Worm (Caenorhabditis elegans) whole organism, young adult: ENCODE results near the gene C24H12.1.
"Not testable (repeated sequence)": the region's sequence is repeated elsewhere in the genome, so short reads cannot be mapped to it uniquely, and the experiment has no call there.

Experiments used
- K11D2.4 ChIP-seq: fragments of 200-800 bp; sonication (Bioruptor generic); IDR thresholded peaks from 2 replicates; pipeline ENCODE4 v1.3.6; 2022; ENCODE audit warnings: missing genetic modification reagents, missing genetic modification characterization, missing compliant biosample characterization
- T07F8.4 ChIP-seq: sonication (generic microtip); optimal IDR thresholded peaks from 2 replicates; lab custom pipeline; 2016; ENCODE audit warnings: mild to moderate bottlenecking, missing genetic modification characterization, moderate library complexity, missing compliant biosample characterization
- Y56A3A.18 ChIP-seq: fragments of 200-800 bp; sonication (Bioruptor generic); IDR thresholded peaks from 2 replicates; pipeline ENCODE4 v1.3.6; 2022; ENCODE audit warnings: missing genetic modification reagents, missing genetic modification characterization, missing compliant biosample characterization
- ets-4 ChIP-seq: fragments of 200-800 bp; sonication (Bioruptor generic); optimal IDR thresholded peaks from 2 replicates; lab custom pipeline; 2018; ENCODE audit warnings: mild to moderate bottlenecking, missing genetic modification characterization, missing compliant biosample characterization
- lin-35 ChIP-seq, 3 experiments: fragments of 150-350 bp in 2 of 3; sonication (generic microtip) in 1 of 3; optimal IDR thresholded peaks; 2 replicates each; lab custom pipeline; 2014 to 2018; ENCODE audit warnings: missing biosample characterization in 3 of 3, missing genetic modification characterization in 3 of 3, missing genetic modification reagents in 3 of 3
- lin-54 ChIP-seq: fragments of 200-800 bp; sonication (Bioruptor generic); optimal IDR thresholded peaks from 2 replicates; lab custom pipeline; 2018; ENCODE audit warnings: mild to moderate bottlenecking, missing genetic modification characterization, missing compliant biosample characterization
- madf-3 ChIP-seq: fragments of 200-800 bp; sonication (Bioruptor generic); IDR thresholded peaks from 2 replicates; pipeline ENCODE4 v1.3.6; 2022; ENCODE audit warnings: missing genetic modification reagents, missing genetic modification characterization, missing compliant biosample characterization
- nhr-27 ChIP-seq: fragments of 200-800 bp; sonication (Bioruptor generic); optimal IDR thresholded peaks from 2 replicates; lab custom pipeline; 2018; ENCODE audit warnings: mild to moderate bottlenecking, missing genetic modification characterization, moderate library complexity, missing compliant biosample characterization
- pha-4 ChIP-seq: fragments of 150-350 bp; sonication (generic microtip); optimal IDR thresholded peaks from 2 replicates; lab custom pipeline; 2014; ENCODE audit warnings: missing biosample characterization, missing genetic modification reagents, missing genetic modification characterization
- snpc-4 ChIP-seq, 5 experiments: fragments of 150-350 bp in 1 of 5; sonication (generic microtip) in 4 of 5; optimal IDR thresholded peaks; 2 replicates each; lab custom pipeline; 2014 to 2018; ENCODE audit warnings: missing genetic modification characterization in 5 of 5, missing biosample characterization in 3 of 5, antibody characterized with exemption in 2 of 5, mild to moderate bottlenecking in 2 of 5, missing compliant biosample characterization in 2 of 5, missing genotype in 2 of 5, moderate library complexity in 2 of 5, missing genetic modification reagents in 1 of 5

- TF ChIP-seq snpc-4 (GFP tag; optimal IDR thresholded peaks at IDR 0.05; lab: Kevin White, UChicago); snpc-4 (tag; optimal IDR thresholded peaks at IDR 0.05; lab: Kevin White, UChicago); nhr-27; T07F8.4; lin-54 (GFP tag; lab: Kevin White, UChicago); Y56A3A.18 (GFP tag; lab: Robert Waterston, UW); ets-4 (GFP tag; lab: Kevin White, UChicago); pha-4 (tag; lab: Kevin White, UChicago); K11D2.4 (GFP tag; lab: Robert Waterston, UW); lin-35 (GFP tag; optimal IDR thresholded peaks at IDR 0.05; lab: Kevin White, UChicago); madf-3 (GFP tag; lab: Robert Waterston, UW): not testable (repeated sequence)
These were observed 24.4 kb upstream of the C24H12.1 start for ce11 chrII:416808-417207.
